Worm (Caenorhabditis elegans) whole organism, L1 larva: Measurements from ENCODE around the gene fipr-27.

Experiments
- C04F5.9 ChIP-seq: sonication (generic microtip); optimal IDR thresholded peaks from 2 replicates; lab custom pipeline; 2016; ENCODE audit warnings: missing genetic modification characterization, missing compliant biosample characterization
- elt-2 ChIP-seq: sonication (generic microtip); optimal IDR thresholded peaks from 2 replicates; lab custom pipeline; 2016; ENCODE audit warnings: missing genetic modification characterization, mild to moderate bottlenecking, inconsistent platforms, missing compliant biosample characterization, missing genetic modification reagents
- fkh-4 ChIP-seq: sonication (generic microtip); optimal IDR thresholded peaks from 2 replicates; lab custom pipeline; 2016; ENCODE audit warnings: missing compliant biosample characterization, missing genetic modification characterization, borderline replicate concordance
- mdl-1 ChIP-seq, 2 experiments: fragments of 150-350 bp; optimal IDR thresholded peaks; 2 replicates each; lab custom pipeline; 2014 to 2017; ENCODE audit warnings: missing biosample characterization in 2 of 2, missing genetic modification characterization in 2 of 2, inconsistent platforms in 1 of 2
- nhr-84 ChIP-seq: sonication (generic microtip); optimal IDR thresholded peaks from 2 replicates; lab custom pipeline; 2017; ENCODE audit warnings: missing biosample characterization, missing genetic modification characterization
- snpc-4 ChIP-seq: fragments of 150-350 bp; optimal IDR thresholded peaks from 2 replicates; lab custom pipeline; 2014; ENCODE audit warnings: missing biosample characterization, missing genetic modification characterization
- tbx-2 ChIP-seq: sonication (generic microtip); optimal IDR thresholded peaks from 2 replicates; lab custom pipeline; 2016; ENCODE audit warnings: missing genetic modification characterization, missing compliant biosample characterization

ce11 chrIV:16629090-16629489 lies 1.6 kb upstream of the fipr-27 start, which contains the start of gene Y51H4A.936:
- TF ChIP-seq snpc-4 (tag; lab: Kevin White, UChicago) (no peak), nhr-84 (tag; lab: Kevin White, UChicago) (no peak), mdl-1 (tag; optimal IDR thresholded peaks at IDR 0.05; lab: Kevin White, UChicago) (no peak), fkh-4 (no peak), elt-2 (tag; lab: Kevin White, UChicago) (no peak), tbx-2 (tag; lab: Kevin White, UChicago) (no peak), C04F5.9 (tag; lab: Kevin White, UChicago) (no peak)
